Worm (Caenorhabditis elegans) whole organism, mixed stage, embryonic: ENCODE data around the gene twk-5.

ENCODE experiments used
- M03D4.4 ChIP-seq: sonication (generic microtip); optimal IDR thresholded peaks from 2 replicates; lab custom pipeline; 2017; ENCODE audit warnings: mild to moderate bottlenecking, missing genetic modification characterization, missing compliant biosample characterization
- bed-3 ChIP-seq: fragments of 200-800 bp; sonication (Bioruptor generic); optimal IDR thresholded peaks from 3 replicates; lab custom pipeline; 2018; ENCODE audit warnings: mild to moderate bottlenecking, missing genetic modification characterization, moderate library complexity, missing compliant biosample characterization
- blmp-1 ChIP-seq: fragments of 150-350 bp; optimal IDR thresholded peaks from 2 replicates; lab custom pipeline; 2014; ENCODE audit warnings: missing biosample characterization, missing genetic modification characterization
- ceh-39 ChIP-seq: fragments of 150-350 bp; optimal IDR thresholded peaks from 2 replicates; lab custom pipeline; 2014; ENCODE audit warnings: missing biosample characterization, missing genetic modification characterization
- ceh-43 ChIP-seq: fragments of 200-800 bp; sonication (Bioruptor generic); optimal IDR thresholded peaks from 2 replicates; lab custom pipeline; 2018; ENCODE audit warnings: mild to moderate bottlenecking, missing genetic modification characterization, moderate library complexity, missing compliant biosample characterization
- ceh-83 ChIP-seq: fragments of 200-800 bp; sonication (Bioruptor generic); optimal IDR thresholded peaks from 2 replicates; lab custom pipeline; 2018; ENCODE audit warnings: mild to moderate bottlenecking, missing genetic modification characterization, missing compliant biosample characterization
- ces-1 ChIP-seq: fragments of 150-350 bp; optimal IDR thresholded peaks from 2 replicates; lab custom pipeline; 2014; ENCODE audit warnings: missing biosample characterization, missing genetic modification reagents, missing genetic modification characterization
- cnd-1 ChIP-seq: fragments of 200-800 bp; sonication (Bioruptor generic); optimal IDR thresholded peaks from 2 replicates; lab custom pipeline; 2018; ENCODE audit warnings: mild to moderate bottlenecking, missing genetic modification characterization, missing compliant biosample characterization
- drap-1 ChIP-seq: fragments of 200-800 bp; sonication (Bioruptor generic); optimal IDR thresholded peaks from 3 replicates; lab custom pipeline; 2018; ENCODE audit warnings: mild to moderate bottlenecking, missing genetic modification characterization, missing compliant biosample characterization
- elt-1 ChIP-seq: sonication (generic microtip); optimal IDR thresholded peaks from 2 replicates; lab custom pipeline; 2017; ENCODE audit warnings: missing genetic modification characterization, mild to moderate bottlenecking, missing compliant biosample characterization, antibody characterized with exemption, moderate library complexity, borderline replicate concordance; ENCODE audit not compliant: insufficient read depth
- elt-3 ChIP-seq: fragments of 150-350 bp; optimal IDR thresholded peaks from 2 replicates; lab custom pipeline; 2014; ENCODE audit warnings: missing biosample characterization, missing genetic modification characterization
- flh-1 ChIP-seq: fragments of 200-800 bp; sonication (Bioruptor generic); optimal IDR thresholded peaks from 2 replicates; lab custom pipeline; 2018; ENCODE audit warnings: mild to moderate bottlenecking, missing genetic modification characterization, moderate library complexity, missing compliant biosample characterization
- ham-2 ChIP-seq: fragments of 200-800 bp; sonication (Bioruptor generic); optimal IDR thresholded peaks from 2 replicates; lab custom pipeline; 2018; ENCODE audit warnings: mild to moderate bottlenecking, missing genetic modification characterization, missing compliant biosample characterization
- hlh-1 ChIP-seq: fragments of 150-350 bp; optimal IDR thresholded peaks from 2 replicates; lab custom pipeline; 2014; ENCODE audit warnings: missing biosample characterization, missing genetic modification reagents, missing genetic modification characterization
- lin-32 ChIP-seq: fragments of 200-800 bp; sonication (Bioruptor generic); optimal IDR thresholded peaks from 2 replicates; lab custom pipeline; 2018; ENCODE audit warnings: mild to moderate bottlenecking, missing genetic modification characterization, missing compliant biosample characterization
- lsy-2 ChIP-seq: fragments of 150-350 bp; optimal IDR thresholded peaks from 2 replicates; lab custom pipeline; 2014; ENCODE audit warnings: missing biosample characterization, missing genetic modification characterization
- mab-5 ChIP-seq: fragments of 150-350 bp; optimal IDR thresholded peaks from 2 replicates; lab custom pipeline; 2014; ENCODE audit warnings: missing biosample characterization, missing genetic modification characterization
- mls-2 ChIP-seq: sonication (generic microtip); optimal IDR thresholded peaks from 2 replicates; lab custom pipeline; 2016; ENCODE audit warnings: mild to moderate bottlenecking, missing genetic modification characterization, moderate library complexity, missing compliant biosample characterization
- nhr-12 ChIP-seq: fragments of 150-350 bp; optimal IDR thresholded peaks from 2 replicates; lab custom pipeline; 2014; ENCODE audit warnings: missing biosample characterization, missing genetic modification characterization
- nhr-2 ChIP-seq: fragments of 150-350 bp; optimal IDR thresholded peaks from 2 replicates; lab custom pipeline; 2014; ENCODE audit warnings: missing biosample characterization, missing genetic modification characterization
- nhr-237 ChIP-seq: fragments of 150-350 bp; optimal IDR thresholded peaks from 2 replicates; lab custom pipeline; 2014; ENCODE audit warnings: missing biosample characterization, missing genetic modification characterization
- pha-4 ChIP-seq: fragments of 150-350 bp; optimal IDR thresholded peaks from 2 replicates; lab custom pipeline; 2018; ENCODE audit warnings: missing biosample characterization, missing genetic modification reagents, missing genetic modification characterization
- sem-2 ChIP-seq: fragments of 200-800 bp; sonication (Bioruptor generic); optimal IDR thresholded peaks from 2 replicates; lab custom pipeline; 2018; ENCODE audit warnings: mild to moderate bottlenecking, missing genetic modification characterization, missing compliant biosample characterization
- snpc-4 ChIP-seq: fragments of 150-350 bp; optimal IDR thresholded peaks from 2 replicates; lab custom pipeline; 2014; ENCODE audit warnings: missing biosample characterization, missing genetic modification characterization
- sptf-1 ChIP-seq: sonication (generic microtip); optimal IDR thresholded peaks from 2 replicates; lab custom pipeline; 2017; ENCODE audit warnings: mild to moderate bottlenecking, missing genetic modification characterization, moderate library complexity, missing compliant biosample characterization
- unc-120 ChIP-seq: sonication (generic microtip); optimal IDR thresholded peaks from 2 replicates; lab custom pipeline; 2017; ENCODE audit warnings: missing genetic modification characterization, missing compliant biosample characterization; ENCODE audit not compliant: poor library complexity, severe bottlenecking
- unc-39 ChIP-seq: fragments of 150-350 bp; optimal IDR thresholded peaks from 2 replicates; lab custom pipeline; 2014; ENCODE audit warnings: missing biosample characterization, missing genetic modification characterization
- unc-62 ChIP-seq: fragments of 150-350 bp; optimal IDR thresholded peaks from 2 replicates; lab custom pipeline; 2014; ENCODE audit warnings: missing biosample characterization, missing genetic modification reagents, missing genetic modification characterization
- zip-8 ChIP-seq: fragments of 150-350 bp; optimal IDR thresholded peaks from 2 replicates; lab custom pipeline; 2014; ENCODE audit warnings: missing biosample characterization, missing genetic modification characterization
- ztf-11 ChIP-seq: fragments of 150-350 bp; optimal IDR thresholded peaks from 2 replicates; lab custom pipeline; 2014; ENCODE audit warnings: missing biosample characterization, missing genetic modification characterization

twk-5 gene

ce11 chrII:11472542-11472941, 12.6 kb downstream of the twk-5 start:
- TF ChIP-seq unc-39 (tag; lab: Kevin White, UChicago) (no peak), ceh-43 (GFP tag; lab: Kevin White, UChicago) (no peak), ham-2 (no peak), flh-1 (no peak), elt-3 (peak; percentile 7), nhr-12 (no peak)

ce11 chrII:11471916-11472315, 13.2 kb downstream of the twk-5 start, which contains the start of gene mfn-1:
Gene mfn-1, minus strand, starts transcription at chrII:11472016.
- TF ChIP-seq mls-2 (tag; lab: Kevin White, UChicago) (no peak), nhr-2 (tag; lab: Kevin White, UChicago) (no peak)

ce11 chrII:11469574-11470108, 15.5 kb downstream of the twk-5 start, which contains the start of gene cisd-1:
Gene cisd-1, minus strand, starts transcription at chrII:11469624.
- TF ChIP-seq ham-2, result no peak
- no peak for TF ChIP-seq elt-3
- TF ChIP-seq ztf-11 (tag; lab: Kevin White, UChicago), result no peak
- TF ChIP-seq ceh-39 (tag; lab: Kevin White, UChicago), result no peak
- TF ChIP-seq nhr-237 (tag; lab: Kevin White, UChicago), result no peak
- TF ChIP-seq M03D4.4 (tag; lab: Kevin White, UChicago), result no peak
- TF ChIP-seq ces-1, result no peak
- TF ChIP-seq drap-1 (GFP tag; lab: Kevin White, UChicago), result no peak
- TF ChIP-seq unc-120 (tag; lab: Kevin White, UChicago), result no peak
- TF ChIP-seq, all 35 proteins: peak for 0

ce11 chrII:11467541-11467940, 17.6 kb downstream of the twk-5 start, which contains the start of gene klp-17:
Gene klp-17, minus strand, starts transcription at chrII:11467641.
- TF ChIP-seq unc-39 (tag; lab: Kevin White, UChicago), result no peak
- no peak for TF ChIP-seq mls-2 (tag; lab: Kevin White, UChicago)
- no peak for TF ChIP-seq nhr-2 (tag; lab: Kevin White, UChicago)
- TF ChIP-seq ceh-39 (tag; lab: Kevin White, UChicago), result no peak
- TF ChIP-seq elt-3, result no peak
- TF ChIP-seq lsy-2, result no peak
- TF ChIP-seq nhr-12, result no peak
- TF ChIP-seq ztf-11 (tag; lab: Kevin White, UChicago), result no peak
- no peak for TF ChIP-seq ham-2
- no peak for TF ChIP-seq sem-2
- TF ChIP-seq bed-3 (GFP tag; lab: Kevin White, UChicago), result no peak
- TF ChIP-seq lin-32 (GFP tag; lab: Kevin White, UChicago), result no peak
- no peak for TF ChIP-seq zip-8
- no peak for TF ChIP-seq ceh-83
- TF ChIP-seq elt-1 (tag; lab: Kevin White, UChicago), result no peak

ce11 chrII:11464427-11464944, 20.6 kb downstream of the twk-5 start, which contains the start of the genes aars-1 and rga-1:
Gene aars-1, minus strand, starts transcription at chrII:11464497.
Gene rga-1, plus strand, starts transcription at chrII:11464894.
- TF ChIP-seq mab-5 (tag; lab: Kevin White, UChicago), result no peak
- TF ChIP-seq ham-2, result peak; percentile 41
- no peak for TF ChIP-seq ztf-11 (tag; lab: Kevin White, UChicago)
- peak; percentile 43 for TF ChIP-seq blmp-1 (tag; lab: Kevin White, UChicago)
- no peak for TF ChIP-seq unc-39 (tag; lab: Kevin White, UChicago)
- peak; percentile 20 for TF ChIP-seq unc-62 (GFP tag; lab: Kevin White, UChicago)
- TF ChIP-seq pha-4 (tag; lab: Kevin White, UChicago), result peak; percentile 38
- TF ChIP-seq lsy-2, result peak; percentile 52
- peak; percentile 11 for TF ChIP-seq ces-1

ce11 chrII:11463899-11464298, 21.2 kb downstream of the twk-5 start:
- TF ChIP-seq lin-32 (GFP tag; lab: Kevin White, UChicago), result no peak
- peak; percentile 29 for TF ChIP-seq ces-1

ce11 chrII:11459883-11460282, 25.2 kb downstream of the twk-5 start:
- TF ChIP-seq mls-2 (tag; lab: Kevin White, UChicago) (no peak), snpc-4 (tag; lab: Kevin White, UChicago) (no peak), bed-3 (GFP tag; lab: Kevin White, UChicago) (no peak), flh-1 (no peak), nhr-12 (no peak), M03D4.4 (tag; lab: Kevin White, UChicago) (no peak), unc-120 (tag; lab: Kevin White, UChicago) (no peak), blmp-1 (tag; lab: Kevin White, UChicago) (no peak), ceh-83 (no peak), sptf-1 (no peak), sem-2 (no peak), nhr-2 (tag; lab: Kevin White, UChicago) (no peak), hlh-1 (no peak), cnd-1 (tag; lab: Kevin White, UChicago) (no peak), ceh-43 (GFP tag; lab: Kevin White, UChicago) (no peak), mab-5 (tag; lab: Kevin White, UChicago) (no peak)
